Fruit fly (Drosophila melanogaster) whole organism, embryonic: ENCODE data around the gene CG17027.
A peak's percentile ranks its signal among the peaks of the same experiment; 100 is the strongest.

ENCODE experiments used
- Adf1 ChIP-seq: fragments of 200-800 bp; sonication (Bioruptor generic); IDR thresholded peaks from 2 replicates; pipeline ENCODE4 v1.3.6; 2022; ENCODE audit warnings: missing biosample characterization, missing genetic modification characterization
- Atf-2 ChIP-seq: fragments of 200-800 bp; sonication (Bioruptor generic); optimal IDR thresholded peaks from 2 replicates; lab custom pipeline; 2016; ENCODE audit warnings: missing biosample characterization, missing genetic modification characterization
- B-H1 ChIP-seq: fragments of 200-800 bp; sonication (Bioruptor generic); IDR thresholded peaks from 3 replicates; pipeline ENCODE4 v1.3.6; 2022; ENCODE audit warnings: missing biosample characterization, missing genetic modification characterization
- B-H2 ChIP-seq: fragments of 200-800 bp; sonication (Bioruptor generic); optimal IDR thresholded peaks from 2 replicates; lab custom pipeline; 2018; ENCODE audit warnings: missing biosample characterization, mild to moderate bottlenecking, missing genetic modification characterization
- CG10267 ChIP-seq: fragments of 200-800 bp; sonication (Bioruptor generic); optimal IDR thresholded peaks from 2 replicates; lab custom pipeline; 2018; ENCODE audit warnings: missing biosample characterization, mild to moderate bottlenecking, missing genetic modification characterization, moderate library complexity
- CG11696 ChIP-seq: fragments of 200-800 bp; sonication (Bioruptor generic); IDR thresholded peaks from 2 replicates; pipeline ENCODE4 v1.3.6; 2022; ENCODE audit warnings: missing biosample characterization, missing genetic modification characterization
- CG12071 ChIP-seq: fragments of 200-800 bp; sonication (Bioruptor generic); optimal IDR thresholded peaks from 3 replicates; lab custom pipeline; 2018; ENCODE audit warnings: missing biosample characterization, mild to moderate bottlenecking, missing genetic modification characterization
- CG12744 ChIP-seq: fragments of 200-800 bp; sonication (Bioruptor generic); optimal IDR thresholded peaks from 2 replicates; lab custom pipeline; 2016; ENCODE audit warnings: missing biosample characterization, missing genetic modification characterization
- CG14710 ChIP-seq: fragments of 200-800 bp; sonication (Bioruptor generic); optimal IDR thresholded peaks from 3 replicates; lab custom pipeline; 2019; ENCODE audit warnings: missing biosample characterization, mild to moderate bottlenecking, missing genetic modification characterization, moderate library complexity
- CG15269 ChIP-seq: fragments of 200-800 bp; sonication (Bioruptor generic); optimal IDR thresholded peaks from 2 replicates; lab custom pipeline; 2018; ENCODE audit warnings: missing biosample characterization, mild to moderate bottlenecking, missing genetic modification characterization, moderate library complexity
- CG15514 ChIP-seq: fragments of 200-800 bp; sonication (Bioruptor generic); optimal IDR thresholded peaks from 3 replicates; lab custom pipeline; 2017; ENCODE audit warnings: missing biosample characterization, missing genetic modification characterization, mild to moderate bottlenecking, moderate library complexity, missing genetic modification reagents
- CG17328 ChIP-seq: fragments of 200-800 bp; sonication (Bioruptor generic); IDR thresholded peaks from 2 replicates; pipeline ENCODE4 v1.3.6; 2022; ENCODE audit warnings: missing biosample characterization, missing genetic modification characterization
- CG1832 ChIP-seq: fragments of 200-800 bp; sonication (Bioruptor generic); optimal IDR thresholded peaks from 2 replicates; lab custom pipeline; 2017; ENCODE audit warnings: missing biosample characterization, mild to moderate bottlenecking, missing genetic modification characterization, inconsistent platforms
- CG2129 ChIP-seq: fragments of 200-800 bp; sonication (Bioruptor generic); IDR thresholded peaks from 2 replicates; pipeline ENCODE4 v1.3.6; 2022; ENCODE audit warnings: missing biosample characterization, missing genetic modification characterization; ENCODE audit not compliant: partially characterized antibody
- CG30431 ChIP-seq: fragments of 200-800 bp; sonication (Bioruptor generic); optimal IDR thresholded peaks from 2 replicates; lab custom pipeline; 2017; ENCODE audit warnings: missing biosample characterization, missing genetic modification characterization
- CG3065 ChIP-seq: fragments of 200-800 bp; sonication (Bioruptor generic); optimal IDR thresholded peaks from 2 replicates; lab custom pipeline; 2016; ENCODE audit warnings: missing biosample characterization, missing genetic modification characterization
- CG31365 ChIP-seq: fragments of 200-800 bp; sonication (Bioruptor generic); optimal IDR thresholded peaks from 2 replicates; lab custom pipeline; 2018; ENCODE audit warnings: missing biosample characterization, mild to moderate bottlenecking, missing genetic modification characterization
- CG32532 ChIP-seq: fragments of 200-800 bp; sonication (Bioruptor generic); IDR thresholded peaks from 2 replicates; pipeline ENCODE4 v1.3.6; 2022; ENCODE audit warnings: missing biosample characterization, missing genetic modification characterization
- CG4730 ChIP-seq: fragments of 200-800 bp; sonication (Bioruptor generic); IDR thresholded peaks from 2 replicates; pipeline ENCODE4 v1.3.6; 2022; ENCODE audit warnings: missing biosample characterization, missing genetic modification characterization
- CG6272 ChIP-seq: fragments of 200-800 bp; sonication (Bioruptor generic); IDR thresholded peaks from 2 replicates; pipeline ENCODE4 v1.3.6; 2022; ENCODE audit warnings: missing biosample characterization, missing genetic modification characterization
- CG7786 ChIP-seq: fragments of 200-800 bp; sonication (Bioruptor generic); optimal IDR thresholded peaks from 2 replicates; lab custom pipeline; 2016; ENCODE audit warnings: missing biosample characterization, missing genetic modification characterization
- CG8359 ChIP-seq: fragments of 200-800 bp; sonication (Bioruptor generic); optimal IDR thresholded peaks from 2 replicates; lab custom pipeline; 2017; ENCODE audit warnings: missing biosample characterization, mild to moderate bottlenecking, missing genetic modification characterization, borderline replicate concordance
- CG9437 ChIP-seq: fragments of 200-800 bp; sonication (Bioruptor generic); optimal IDR thresholded peaks from 2 replicates; lab custom pipeline; 2018; ENCODE audit warnings: missing biosample characterization, mild to moderate bottlenecking, missing genetic modification characterization
- D19B ChIP-seq: fragments of 200-800 bp; sonication (Bioruptor generic); optimal IDR thresholded peaks from 2 replicates; lab custom pipeline; 2017; ENCODE audit warnings: missing biosample characterization, mild to moderate bottlenecking, missing genetic modification characterization
- Dek ChIP-seq: fragments of 200-800 bp; sonication (Bioruptor generic); optimal IDR thresholded peaks from 3 replicates; lab custom pipeline; 2019; ENCODE audit warnings: missing biosample characterization, mild to moderate bottlenecking, missing genetic modification characterization, moderate library complexity
- Dref ChIP-seq: fragments of 200-800 bp; sonication (Bioruptor generic); IDR thresholded peaks from 2 replicates; pipeline ENCODE4 v1.3.6; 2022; ENCODE audit warnings: missing biosample characterization, missing genetic modification characterization
- Ets97D ChIP-seq: fragments of 200-800 bp; sonication (Bioruptor generic); optimal IDR thresholded peaks from 3 replicates; lab custom pipeline; 2016; ENCODE audit warnings: missing biosample characterization, missing genetic modification characterization
- Fer2 ChIP-seq: fragments of 200-800 bp; sonication (Bioruptor generic); optimal IDR thresholded peaks from 2 replicates; lab custom pipeline; 2018; ENCODE audit warnings: missing biosample characterization, mild to moderate bottlenecking, missing genetic modification characterization, moderate library complexity
- H2.0 ChIP-seq: fragments of 200-800 bp; sonication (Bioruptor generic); IDR thresholded peaks from 2 replicates; pipeline ENCODE4 v1.3.6; 2022; ENCODE audit warnings: missing biosample characterization, missing genetic modification characterization
- Hey ChIP-seq: fragments of 200-800 bp; sonication (Bioruptor generic); optimal IDR thresholded peaks from 3 replicates; lab custom pipeline; 2018; ENCODE audit warnings: missing biosample characterization, mild to moderate bottlenecking, missing genetic modification characterization
- Mrtf ChIP-seq: fragments of 200-800 bp; sonication (Bioruptor generic); IDR thresholded peaks from 3 replicates; pipeline ENCODE4 v1.3.6; 2022; ENCODE audit warnings: missing biosample characterization, missing genetic modification characterization
- Optix ChIP-seq: fragments of 200-800 bp; sonication (Bioruptor generic); IDR thresholded peaks from 3 replicates; pipeline ENCODE4 v1.3.6; 2022; ENCODE audit warnings: missing biosample characterization, missing genetic modification characterization
- Ssrp ChIP-seq: fragments of 200-800 bp; sonication (Bioruptor generic); optimal IDR thresholded peaks from 2 replicates; lab custom pipeline; 2018; ENCODE audit warnings: missing biosample characterization, mild to moderate bottlenecking, missing genetic modification characterization, moderate library complexity
- Stat92E ChIP-seq, 3 experiments: fragments of >200 bp in 2 of 3; fragments of 200-800 bp in 1 of 3; sonication (Bioruptor generic) in 1 of 3; optimal IDR thresholded peaks; 2 replicates each; lab custom pipeline; 2017 to 2019; ENCODE audit warnings: missing biosample characterization in 3 of 3, missing genetic modification characterization in 3 of 3, mild to moderate bottlenecking in 1 of 3, moderate library complexity in 1 of 3
- Usf ChIP-seq: fragments of 200-800 bp; sonication (Bioruptor generic); optimal IDR thresholded peaks from 2 replicates; lab custom pipeline; 2017; ENCODE audit warnings: missing genotype, missing biosample characterization, missing genetic modification characterization
- Vsx1 ChIP-seq: fragments of 200-800 bp; sonication (Bioruptor generic); optimal IDR thresholded peaks from 2 replicates; lab custom pipeline; 2017; ENCODE audit warnings: missing biosample characterization, mild to moderate bottlenecking, missing genetic modification characterization, missing genetic modification reagents
- caup ChIP-seq: fragments of 200-800 bp; sonication (Bioruptor generic); optimal IDR thresholded peaks from 3 replicates; lab custom pipeline; 2017; ENCODE audit warnings: missing biosample characterization, mild to moderate bottlenecking, missing genetic modification characterization, moderate library complexity; ENCODE audit not compliant: severe bottlenecking
- chn ChIP-seq: fragments of 200-800 bp; sonication (Bioruptor generic); optimal IDR thresholded peaks from 2 replicates; lab custom pipeline; 2016; ENCODE audit warnings: missing biosample characterization, missing genetic modification characterization
- dan ChIP-seq: fragments of 200-800 bp; sonication (Bioruptor generic); IDR thresholded peaks from 2 replicates; pipeline ENCODE4 v1.3.6; 2022; ENCODE audit warnings: missing biosample characterization, missing genetic modification characterization
- emc ChIP-seq: fragments of 200-800 bp; sonication (Bioruptor generic); optimal IDR thresholded peaks from 2 replicates; lab custom pipeline; 2016; ENCODE audit warnings: missing biosample characterization, missing genetic modification characterization
- gsb-n ChIP-seq: fragments of 200-800 bp; sonication (Bioruptor generic); optimal IDR thresholded peaks from 3 replicates; lab custom pipeline; 2018; ENCODE audit warnings: missing biosample characterization, mild to moderate bottlenecking, missing genetic modification characterization
- ham ChIP-seq: fragments of 200-800 bp; sonication (Bioruptor generic); IDR thresholded peaks from 2 replicates; pipeline ENCODE4 v1.3.6; 2022; ENCODE audit warnings: missing biosample characterization, missing genetic modification characterization
- hbn ChIP-seq: fragments of 200-800 bp; sonication (Bioruptor generic); IDR thresholded peaks from 2 replicates; pipeline ENCODE4 v1.3.6; 2022; ENCODE audit warnings: missing biosample characterization, missing genetic modification characterization; ENCODE audit not compliant: partially characterized antibody
- jumu ChIP-seq: fragments of 200-800 bp; sonication (Bioruptor generic); optimal IDR thresholded peaks from 3 replicates; lab custom pipeline; 2016; ENCODE audit warnings: missing biosample characterization, missing genetic modification characterization
- knrl ChIP-seq: fragments of 200-800 bp; sonication (Bioruptor generic); IDR thresholded peaks from 3 replicates; pipeline ENCODE4 v1.3.6; 2022; ENCODE audit warnings: missing biosample characterization, missing genetic modification characterization; ENCODE audit not compliant: partially characterized antibody
- otp ChIP-seq: fragments of 200-800 bp; sonication (Bioruptor generic); IDR thresholded peaks from 3 replicates; pipeline ENCODE4, ENCODE4 v1.3.6; 2022; ENCODE audit warnings: missing biosample characterization, missing genetic modification characterization
- pum ChIP-seq: fragments of 200-800 bp; sonication (Bioruptor generic); optimal IDR thresholded peaks from 2 replicates; lab custom pipeline; 2016; ENCODE audit warnings: missing biosample characterization, missing genetic modification characterization
- run ChIP-seq: fragments of 200-800 bp; sonication (Bioruptor generic); optimal IDR thresholded peaks from 3 replicates; lab custom pipeline; 2018; ENCODE audit warnings: missing biosample characterization, mild to moderate bottlenecking, missing genetic modification characterization
- toy ChIP-seq: fragments of 200-800 bp; sonication (Bioruptor generic); IDR thresholded peaks from 2 replicates; pipeline ENCODE4 v1.3.6; 2022; ENCODE audit warnings: missing biosample characterization, missing genetic modification characterization
- twi ChIP-seq: fragments of 200-800 bp; optimal IDR thresholded peaks from 2 replicates; lab custom pipeline; 2019; ENCODE audit warnings: missing biosample characterization, mild to moderate bottlenecking, missing genetic modification characterization, moderate library complexity
- yki ChIP-seq: fragments of >200 bp; optimal IDR thresholded peaks from 3 replicates; lab custom pipeline; 2018

The CG17027 gene

dm6 chr3L:15977565-15977964 is 2.3 kb upstream of the CG17027 start (continued):
- no peak for TF ChIP-seq emc
- TF ChIP-seq CG2129: no peak
- no peak for TF ChIP-seq Ets97D (GFP tag; lab: Kevin White, UChicago)
- 0 out of 2 replicates have a peak, but pooled peaks have one; percentile 7 for TF ChIP-seq toy (GFP tag; lab: Robert Waterston, UW)
- no peak for TF ChIP-seq Adf1
- TF ChIP-seq caup: peak; percentile 55
- TF ChIP-seq CG9437 (GFP tag; lab: Kevin White, UChicago): no peak
- TF ChIP-seq CG4730 (GFP tag; lab: Robert Waterston, UW): peak; percentile 72
- peak; percentile 74 for TF ChIP-seq CG32532
- no peak for TF ChIP-seq CG15269 (tag; lab: Kevin White, UChicago)
- no peak for TF ChIP-seq dan (GFP tag; lab: Robert Waterston, UW)
- peak; percentile 40; the same call in 1 of the 3 replicates for TF ChIP-seq B-H1 (GFP tag; lab: Robert Waterston, UW)
- TF ChIP-seq D19B (GFP tag; lab: Kevin White, UChicago): no peak
- peak; percentile 46; the same call in 1 of the 2 replicates for TF ChIP-seq CG17328 (GFP tag; lab: Robert Waterston, UW)
- no peak for TF ChIP-seq CG7786 (GFP tag; lab: Kevin White, UChicago)
- TF ChIP-seq Usf (GFP tag; lab: Kevin White, UChicago): no peak
- no peak for TF ChIP-seq knrl (GFP tag; lab: Robert Waterston, UW)
- TF ChIP-seq Fer2: no peak
- no peak for TF ChIP-seq ham (GFP tag; lab: Robert Waterston, UW)
- no peak for TF ChIP-seq CG1832 (GFP tag; lab: Kevin White, UChicago)
- peak; percentile 7 for TF ChIP-seq CG14710 (tag; lab: Kevin White, UChicago)
- TF ChIP-seq Vsx1: no peak
- peak; percentile 51 for TF ChIP-seq CG15514 (GFP tag; lab: Kevin White, UChicago)
- TF ChIP-seq twi (tag; lab: Kevin White, UChicago): no peak
- TF ChIP-seq Optix (GFP tag; lab: Robert Waterston, UW): no peak
- no peak for TF ChIP-seq Dref (GFP tag; lab: Robert Waterston, UW)
- TF ChIP-seq B-H2 (GFP tag; lab: Kevin White, UChicago): no peak
- TF ChIP-seq pum: no peak
- no peak for TF ChIP-seq CG30431
- no peak for TF ChIP-seq CG31365 (tag; lab: Kevin White, UChicago)
- TF ChIP-seq hbn: no peak
- no peak for TF ChIP-seq chn (GFP tag; lab: Kevin White, UChicago)
- TF ChIP-seq otp (GFP tag; lab: Robert Waterston, UW): no peak
- peak; percentile 65 for TF ChIP-seq CG6272 (GFP tag; lab: Robert Waterston, UW)
- peak; percentile 10; the same call in 1 of the 2 replicates for TF ChIP-seq CG11696 (GFP tag; lab: Robert Waterston, UW)
- TF ChIP-seq jumu (GFP tag; lab: Kevin White, UChicago): no peak
- no peak for TF ChIP-seq CG3065 (GFP tag; lab: Kevin White, UChicago)
- TF ChIP-seq CG12744 (GFP tag; lab: Kevin White, UChicago): no peak
- TF ChIP-seq Atf-2 (GFP tag; lab: Kevin White, UChicago): no peak
- TF ChIP-seq Dek (tag; lab: Kevin White, UChicago): no peak
- TF ChIP-seq CG10267 (tag; lab: Kevin White, UChicago): peak; percentile 23
- TF ChIP-seq gsb-n (tag; lab: Kevin White, UChicago): no peak
- no peak for TF ChIP-seq CG12071 (GFP tag; lab: Kevin White, UChicago)
- TF ChIP-seq run (tag; lab: Kevin White, UChicago): no peak
- TF ChIP-seq Ssrp: no peak
- no peak for TF ChIP-seq Hey
- TF ChIP-seq yki (lab: Kevin White, UChicago): no peak
- no peak for TF ChIP-seq H2.0
- no peak for TF ChIP-seq Stat92E (GFP tag; optimal IDR thresholded peaks at IDR 0.05; lab: Kevin White, UChicago)
- TF ChIP-seq CG8359 (GFP tag; lab: Kevin White, UChicago): no peak
- no peak for TF ChIP-seq Mrtf
